Fruit fly (Drosophila melanogaster): ENCODE measurements around the gene Arp5.

Arp5 gene

DNA sequence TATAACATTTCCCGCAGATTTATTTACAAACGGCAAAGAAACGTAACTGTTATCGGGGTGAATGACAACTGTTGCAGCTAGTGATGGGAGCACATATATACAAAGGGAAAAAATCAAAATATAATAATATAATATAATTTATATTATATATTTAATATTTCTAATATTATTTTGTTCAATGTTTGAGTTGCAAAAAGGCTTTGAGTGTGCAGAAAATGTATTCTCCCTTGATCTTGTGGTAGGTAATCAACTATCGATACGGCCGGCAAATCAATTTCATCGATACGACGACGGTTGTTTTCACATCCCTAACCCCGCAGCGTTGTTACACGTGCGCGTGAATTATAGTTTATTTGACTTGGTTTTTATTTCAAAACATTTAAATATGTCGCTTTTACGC, 38.1 kb downstream of the Arp5 start, which contains the start of the genes mTerf5 and Non3 (continued):
- TF ChIP-seq Met (GFP tag; optimal IDR thresholded peaks at IDR 0.05) (no peak), CG3032 (tag; optimal IDR thresholded peaks at IDR 0.05) (peak; percentile 65), net (GFP tag; optimal IDR thresholded peaks at IDR 0.05) (peak; percentile 21), Eip78C (GFP tag) (peak; percentile 73), CG31627 (GFP tag; optimal IDR thresholded peaks at IDR 0.05) (peak; percentile 42), Blimp-1 (GFP tag; optimal IDR thresholded peaks at IDR 0.05) (no peak), CG16779 (tag; optimal IDR thresholded peaks at IDR 0.05) (no peak), CG6163 (GFP tag; IDR thresholded peaks at IDR 0.05) (no peak), CG9139 (GFP tag; optimal IDR thresholded peaks at IDR 0.05) (no peak), spab (GFP tag; optimal IDR thresholded peaks at IDR 0.05) (no peak), vri (GFP tag; optimal IDR thresholded peaks at IDR 0.05) (peak; percentile 32), achi (GFP tag; optimal IDR thresholded peaks at IDR 0.05) (peak; percentile 66), Sox15 (GFP tag; optimal IDR thresholded peaks at IDR 0.05) (peak; percentile 13), Hr4 (GFP tag; optimal IDR thresholded peaks at IDR 0.05) (no peak), acj6 (GFP tag; optimal IDR thresholded peaks at IDR 0.05) (peak; percentile 44), CG11762 (GFP tag; optimal IDR thresholded peaks at IDR 0.05; ENCODE audit: insufficient read depth) (peak; percentile 46)

DNA sequence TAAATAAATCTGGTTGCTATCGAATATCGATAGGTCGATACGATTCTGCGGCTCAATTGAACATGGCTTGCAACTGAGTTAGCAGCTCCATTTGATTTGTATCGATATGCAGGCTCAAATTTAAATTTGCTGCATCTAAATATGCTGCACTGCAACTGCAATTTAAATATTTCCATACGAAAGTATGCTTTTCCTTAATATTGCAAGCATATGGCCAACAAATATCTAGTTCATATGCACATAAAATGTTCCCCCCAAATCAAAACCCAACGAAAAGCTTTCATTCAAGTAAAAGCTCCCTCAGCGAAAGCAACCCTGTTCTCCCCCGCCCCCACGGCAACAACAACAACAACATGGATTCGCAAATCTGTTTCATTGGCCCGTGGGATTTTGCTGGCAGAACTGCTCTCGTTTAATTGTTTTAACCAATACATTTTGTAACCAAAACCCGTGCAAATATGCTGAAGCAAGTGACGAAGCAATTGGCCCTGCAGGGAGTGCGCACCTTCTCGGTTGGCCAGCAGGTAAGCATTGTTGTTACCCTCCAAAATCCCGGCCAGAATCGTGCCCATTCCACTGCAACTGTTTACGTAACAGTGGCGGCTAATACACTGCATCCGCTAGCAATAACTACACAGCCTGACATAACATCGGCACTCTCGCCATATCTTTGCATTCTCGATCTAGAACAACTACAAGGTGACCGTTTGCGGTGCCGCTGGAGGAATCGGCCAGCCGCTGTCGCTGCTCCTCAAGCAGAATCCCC, 40.9 kb downstream of the Arp5 start, which contains the start of the genes CG7168 and Mdh2:
Gene CG7168, minus strand, starts transcription at position 40 of the 766 bp plus-strand sequence.
Gene Mdh2, plus strand, starts transcription at position 354 of the 766 bp plus-strand sequence.
- peak; percentile 2 for TF ChIP-seq topi (GFP tag; optimal IDR thresholded peaks at IDR 0.05)
- no peak for TF ChIP-seq CG6792 (GFP tag; optimal IDR thresholded peaks at IDR 0.05)
- no peak for TF ChIP-seq fd85E (GFP tag; optimal IDR thresholded peaks at IDR 0.05)
- no peak for TF ChIP-seq Ets96B (tag; optimal IDR thresholded peaks at IDR 0.05)
- TF ChIP-seq Hr39 (GFP tag; optimal IDR thresholded peaks at IDR 0.05), result no peak
- TF ChIP-seq vri (GFP tag; optimal IDR thresholded peaks at IDR 0.05), result peak; percentile 82
- TF ChIP-seq CG8632 (GFP tag; optimal IDR thresholded peaks at IDR 0.05), result no peak
- peak; percentile 19 for TF ChIP-seq lz (GFP tag; optimal IDR thresholded peaks at IDR 0.05)
- TF ChIP-seq dsx (GFP tag; optimal IDR thresholded peaks at IDR 0.05; ENCODE audit: poor library complexity, severe bottlenecking), result peak; percentile 28
- TF ChIP-seq CG8119 (GFP tag; IDR thresholded peaks at IDR 0.05), result no peak
- TF ChIP-seq Gug (GFP tag; IDR thresholded peaks at IDR 0.05), result no peak
- no peak for TF ChIP-seq spab (GFP tag; optimal IDR thresholded peaks at IDR 0.05)
- peak; percentile 75 for TF ChIP-seq svp (GFP tag)
- TF ChIP-seq Blimp-1 (GFP tag; optimal IDR thresholded peaks at IDR 0.05), result no peak
- TF ChIP-seq esn (GFP tag; optimal IDR thresholded peaks at IDR 0.05), result peak; percentile 17
- TF ChIP-seq CG8319 (GFP tag; optimal IDR thresholded peaks at IDR 0.05), result no peak
- no peak for TF ChIP-seq CG6163 (GFP tag; IDR thresholded peaks at IDR 0.05)
- TF ChIP-seq fkh (GFP tag; optimal IDR thresholded peaks at IDR 0.05), result peak; percentile 79
- TF ChIP-seq Sox14 (GFP tag; optimal IDR thresholded peaks at IDR 0.05), result peak; percentile 7
- TF ChIP-seq Met (GFP tag; optimal IDR thresholded peaks at IDR 0.05), result no peak

DNA sequence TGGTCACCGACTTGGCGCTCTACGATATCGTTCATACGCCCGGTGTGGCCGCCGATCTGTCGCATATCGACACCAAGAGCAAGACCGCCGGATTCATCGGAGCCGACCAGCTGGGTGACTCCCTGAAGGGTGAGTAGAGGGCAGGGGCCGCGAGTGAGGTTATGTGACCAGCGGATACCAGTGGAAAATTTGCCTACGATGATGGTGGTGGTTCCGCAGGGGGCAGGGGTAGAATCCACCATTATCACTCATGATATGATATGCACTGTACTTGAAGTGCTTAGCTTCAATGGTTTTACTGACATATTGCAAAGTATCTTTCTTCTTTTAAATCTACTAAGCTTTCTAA, 41.5 kb downstream of the Arp5 start:
- TF ChIP-seq CG6792 (GFP tag; optimal IDR thresholded peaks at IDR 0.05) (no peak), dsx (GFP tag; optimal IDR thresholded peaks at IDR 0.05; ENCODE audit: poor library complexity, severe bottlenecking) (no peak), achi (GFP tag; optimal IDR thresholded peaks at IDR 0.05) (no peak), CG6808 (GFP tag; optimal IDR thresholded peaks at IDR 0.05) (no peak), Smox (GFP tag; optimal IDR thresholded peaks at IDR 0.05) (no peak), CG6163 (GFP tag; IDR thresholded peaks at IDR 0.05) (no peak), Ets96B (tag; optimal IDR thresholded peaks at IDR 0.05) (no peak), CG6276 (GFP tag; optimal IDR thresholded peaks at IDR 0.05) (no peak), Blimp-1 (GFP tag; optimal IDR thresholded peaks at IDR 0.05) (no peak), pdm3 (GFP tag; optimal IDR thresholded peaks at IDR 0.05) (no peak), Sox15 (GFP tag; optimal IDR thresholded peaks at IDR 0.05) (no peak), CG10631 (GFP tag; optimal IDR thresholded peaks at IDR 0.05) (no peak), CG8319 (GFP tag; optimal IDR thresholded peaks at IDR 0.05) (no peak)

All from whole organism, prepupa.